Worm (Caenorhabditis elegans): ENCODE results near the gene C16C8.4.
"Not testable (repeated sequence)": the region's sequence is repeated elsewhere in the genome, so short reads cannot be mapped to it uniquely, and the experiment has no call there.

C16C8.4 gene

ce11 chrII:3464580-3464979 lies 20.4 kb upstream of the C16C8.4 start, which contains the start of gene C16C8.10:
TSS of gene C16C8.10 (minus strand) at chrII:3464680.
- TF ChIP-seq flt-1 (GFP tag; IDR thresholded peaks at IDR 0.05); ref-1 (GFP tag; conservative IDR thresholded peaks at IDR 0.05); cog-1 (tag; optimal IDR thresholded peaks at IDR 0.05): not testable (repeated sequence)

DNA sequence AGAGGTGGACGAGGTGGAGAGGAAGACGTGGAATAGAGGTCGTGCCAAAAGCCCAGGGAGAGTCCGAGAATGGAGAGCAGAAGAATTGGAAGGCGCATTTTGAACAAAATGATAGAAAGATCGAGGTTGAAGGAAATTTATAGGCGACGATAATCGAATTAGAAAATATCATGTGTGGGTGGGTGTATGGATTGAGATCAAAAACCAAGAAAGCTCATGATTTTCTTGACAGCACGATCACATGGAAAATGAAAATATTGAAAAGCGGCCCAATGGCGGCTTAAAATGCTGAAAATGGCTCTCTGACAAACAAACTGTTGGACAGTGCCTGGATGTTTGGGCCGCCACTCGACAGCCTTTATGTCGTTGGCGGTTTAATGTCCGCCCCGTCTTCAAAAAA lies 18.9 kb upstream of the C16C8.4 start, which contains the start of gene C16C8.9:
C16C8.9 (minus strand) TSS at position 101 of the 400 bp plus-strand sequence.
- TF ChIP-seq ztf-23 (GFP tag; IDR thresholded peaks at IDR 0.05) (no peak), flt-1 (GFP tag; IDR thresholded peaks at IDR 0.05) (no peak), klf-2 (GFP tag; conservative IDR thresholded peaks at IDR 0.05) (no peak), T22C8.4 (GFP tag; IDR thresholded peaks at IDR 0.05) (no peak), ztf-29 (GFP tag; IDR thresholded peaks at IDR 0.05) (no peak), ref-1 (GFP tag; conservative IDR thresholded peaks at IDR 0.05) (no peak), tab-1 (GFP tag; IDR thresholded peaks at IDR 0.05) (no peak), cog-1 (tag; optimal IDR thresholded peaks at IDR 0.05) (no peak), med-1 (GFP tag; optimal IDR thresholded peaks at IDR 0.05; ENCODE audit: insufficient read depth) (no peak)

DNA sequence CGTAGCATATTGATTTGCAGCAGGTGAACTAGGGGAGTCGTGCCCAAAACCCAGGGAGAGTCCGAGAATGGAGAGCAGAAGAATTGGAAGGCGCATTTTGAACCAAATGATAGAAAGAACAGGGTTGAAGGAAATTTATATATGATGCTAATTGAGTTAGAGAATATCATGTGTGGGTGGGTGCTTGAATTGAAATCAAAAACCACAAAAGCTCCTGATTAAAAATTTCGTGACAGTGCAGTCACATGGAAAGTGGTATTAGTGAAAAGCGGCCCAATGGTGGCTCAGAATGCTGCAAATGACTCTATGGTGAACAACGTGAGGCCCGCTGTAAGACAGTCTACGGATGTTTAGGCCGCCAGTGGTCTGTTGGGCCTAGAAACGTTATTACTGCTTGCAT lies 17.4 kb upstream of the C16C8.4 start, which contains the start of gene C16C8.8:
C16C8.8 (minus strand) TSS at position 101 of the 400 bp plus-strand sequence.
- TF ChIP-seq med-1 (GFP tag; optimal IDR thresholded peaks at IDR 0.05; ENCODE audit: insufficient read depth) (no peak), ztf-23 (GFP tag; IDR thresholded peaks at IDR 0.05) (no peak), ref-1 (GFP tag; conservative IDR thresholded peaks at IDR 0.05) (no peak), T22C8.4 (GFP tag; IDR thresholded peaks at IDR 0.05) (no peak), klf-2 (GFP tag; conservative IDR thresholded peaks at IDR 0.05) (no peak), ztf-29 (GFP tag; IDR thresholded peaks at IDR 0.05) (no peak), tab-1 (GFP tag; IDR thresholded peaks at IDR 0.05) (no peak), flt-1 (GFP tag; IDR thresholded peaks at IDR 0.05) (no peak), cog-1 (tag; optimal IDR thresholded peaks at IDR 0.05) (no peak)

DNA sequence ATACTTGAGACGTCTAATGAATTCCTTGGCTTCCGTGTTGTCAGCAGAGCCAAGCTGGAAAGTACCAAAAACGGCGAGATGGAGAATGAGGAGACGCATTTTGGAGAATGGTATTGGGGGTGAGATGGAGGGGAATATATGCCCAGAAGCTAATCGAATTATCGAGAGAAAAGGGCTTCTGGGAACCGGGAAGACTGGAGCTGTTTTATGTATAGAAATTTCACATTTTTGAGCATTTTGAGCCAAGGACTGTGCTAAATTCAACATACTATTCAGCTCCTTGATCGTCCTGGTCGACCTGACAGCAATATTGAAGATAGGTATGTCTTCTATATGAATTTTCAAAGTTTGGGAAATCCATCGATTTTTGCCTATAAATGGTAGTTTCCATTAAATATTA lies 15.9 kb upstream of the C16C8.4 start, which contains the start of gene C16C8.7:
C16C8.7 (minus strand) TSS at position 101 of the 400 bp plus-strand sequence.
- no peak for TF ChIP-seq ztf-23 (GFP tag; IDR thresholded peaks at IDR 0.05)
- no peak for TF ChIP-seq med-1 (GFP tag; optimal IDR thresholded peaks at IDR 0.05; ENCODE audit: insufficient read depth)
- no peak for TF ChIP-seq cog-1 (tag; optimal IDR thresholded peaks at IDR 0.05)
- TF ChIP-seq tab-1 (GFP tag; IDR thresholded peaks at IDR 0.05) = no peak
- TF ChIP-seq flt-1 (GFP tag; IDR thresholded peaks at IDR 0.05) = no peak
- no peak for TF ChIP-seq ref-1 (GFP tag; conservative IDR thresholded peaks at IDR 0.05)
- no peak for TF ChIP-seq ztf-29 (GFP tag; IDR thresholded peaks at IDR 0.05)
- no peak for TF ChIP-seq T22C8.4 (GFP tag; IDR thresholded peaks at IDR 0.05)
- no peak for TF ChIP-seq klf-2 (GFP tag; conservative IDR thresholded peaks at IDR 0.05)

ce11 chrII:3459199-3459598 lies 15.0 kb upstream of the C16C8.4 start:
- TF ChIP-seq flt-1 (GFP tag; IDR thresholded peaks at IDR 0.05) (no peak), klf-2 (GFP tag; conservative IDR thresholded peaks at IDR 0.05) (no peak), T22C8.4 (GFP tag; IDR thresholded peaks at IDR 0.05) (no peak)

- TF ChIP-seq flt-1 (GFP tag; IDR thresholded peaks at IDR 0.05) (no peak), cog-1 (tag; optimal IDR thresholded peaks at IDR 0.05) (no peak), ztf-29 (GFP tag; IDR thresholded peaks at IDR 0.05) (no peak; the same call in 1 of the 2 replicates), klf-2 (GFP tag; conservative IDR thresholded peaks at IDR 0.05) (no peak), T22C8.4 (GFP tag; IDR thresholded peaks at IDR 0.05) (no peak), tab-1 (GFP tag; IDR thresholded peaks at IDR 0.05) (no peak), med-1 (GFP tag; optimal IDR thresholded peaks at IDR 0.05; ENCODE audit: insufficient read depth) (no peak), ref-1 (GFP tag; conservative IDR thresholded peaks at IDR 0.05) (no peak), ztf-23 (GFP tag; IDR thresholded peaks at IDR 0.05) (no peak)
Observed at ce11 chrII:3458209-3458608, 14.0 kb upstream of the C16C8.4 start, which contains the start of the genes C16C8.26 and C16C8.19. TSS of gene C16C8.26 (minus strand) at chrII:3458309. TSS of gene C16C8.19 (plus strand) at chrII:3458487.

- TF ChIP-seq tab-1 (GFP tag; IDR thresholded peaks at IDR 0.05) (no peak), flt-1 (GFP tag; IDR thresholded peaks at IDR 0.05) (no peak)
Observed at ce11 chrII:3453521-3453920, 9.3 kb upstream of the C16C8.4 start, which contains the start of gene C16C8.11. TSS of gene C16C8.11 (plus strand) at chrII:3453708.

DNA sequence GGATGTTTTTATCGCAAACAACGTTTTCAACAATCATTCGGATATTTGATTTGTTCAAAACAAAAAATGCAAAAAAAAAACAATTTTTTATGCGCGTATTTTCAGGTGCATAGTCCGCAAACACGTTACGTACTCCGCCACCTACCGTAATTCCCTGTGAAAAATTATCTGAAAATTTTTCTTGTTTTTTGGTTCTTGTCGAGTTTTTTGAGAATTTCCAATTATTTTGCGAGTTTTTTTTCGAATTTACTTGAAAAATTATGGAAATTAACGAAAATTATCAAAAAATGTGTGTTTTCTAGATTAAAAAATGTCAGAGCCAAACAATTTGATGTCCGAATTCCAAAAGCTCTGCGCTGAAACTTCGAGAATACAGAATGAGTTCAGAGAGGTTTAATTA lies 8.2 kb upstream of the C16C8.4 start, which contains the start of gene C16C8.12:
C16C8.12 (plus strand) TSS at position 301 of the 400 bp plus-strand sequence.
- no peak for TF ChIP-seq ztf-23 (GFP tag; IDR thresholded peaks at IDR 0.05)
- TF ChIP-seq T22C8.4 (GFP tag; IDR thresholded peaks at IDR 0.05) = no peak
- TF ChIP-seq ref-1 (GFP tag; conservative IDR thresholded peaks at IDR 0.05) = no peak
- no peak for TF ChIP-seq tab-1 (GFP tag; IDR thresholded peaks at IDR 0.05)
- TF ChIP-seq ztf-29 (GFP tag; IDR thresholded peaks at IDR 0.05) = no peak
- TF ChIP-seq med-1 (GFP tag; optimal IDR thresholded peaks at IDR 0.05; ENCODE audit: insufficient read depth) = no peak
- no peak for TF ChIP-seq flt-1 (GFP tag; IDR thresholded peaks at IDR 0.05)
- TF ChIP-seq klf-2 (GFP tag; conservative IDR thresholded peaks at IDR 0.05) = no peak
- TF ChIP-seq cog-1 (tag; optimal IDR thresholded peaks at IDR 0.05) = no peak

- TF ChIP-seq ztf-23 (GFP tag; IDR thresholded peaks at IDR 0.05); med-1 (GFP tag; optimal IDR thresholded peaks at IDR 0.05; ENCODE audit: insufficient read depth); T22C8.4 (GFP tag; IDR thresholded peaks at IDR 0.05): not testable (repeated sequence)
Observed at ce11 chrII:3449514-3449913, 5.3 kb upstream of the C16C8.4 start, which contains the start of gene C16C8.14. TSS of gene C16C8.14 (plus strand) at chrII:3449814.

ce11 chrII:3448776-3449280 lies 4.6 kb upstream of the C16C8.4 start, which contains the start of gene C16C8.25:
TSS of gene C16C8.25 (plus strand) at chrII:3449230.
- TF ChIP-seq T22C8.4 (GFP tag; IDR thresholded peaks at IDR 0.05) (no peak), tab-1 (GFP tag; IDR thresholded peaks at IDR 0.05) (no peak), klf-2 (GFP tag; conservative IDR thresholded peaks at IDR 0.05) (no peak), ztf-23 (GFP tag; IDR thresholded peaks at IDR 0.05) (no peak), ztf-29 (GFP tag; IDR thresholded peaks at IDR 0.05) (no peak), flt-1 (GFP tag; IDR thresholded peaks at IDR 0.05) (no peak), cog-1 (tag; optimal IDR thresholded peaks at IDR 0.05) (no peak), med-1 (GFP tag; optimal IDR thresholded peaks at IDR 0.05; ENCODE audit: insufficient read depth) (no peak), ref-1 (GFP tag; conservative IDR thresholded peaks at IDR 0.05) (no peak)
